Worm (Caenorhabditis elegans): ENCODE measurements around the gene clip-1.

Gene clip-1

DNA sequence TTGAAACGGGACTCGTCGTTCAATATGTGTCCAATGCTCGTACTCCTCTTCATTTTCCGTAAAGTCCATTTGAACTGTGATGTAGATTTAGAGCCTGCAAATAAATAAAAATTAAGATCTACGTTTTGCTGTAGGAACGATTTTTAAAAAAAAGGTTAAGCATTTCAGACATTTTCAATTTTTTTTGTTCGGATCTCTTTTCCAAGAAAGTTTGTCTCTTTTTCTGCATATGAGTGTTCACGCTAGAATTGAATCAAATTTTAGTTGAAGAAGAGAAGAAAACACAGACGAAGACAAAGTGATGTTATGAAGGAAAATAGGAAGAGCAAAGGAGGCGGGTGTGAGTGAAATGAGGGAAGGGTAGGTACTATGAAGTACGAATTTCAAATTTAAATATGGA lies 53.5 kb downstream of the clip-1 start, which contains the start of gene npr-29:
Gene npr-29 (minus strand): TSS at position 101 of the 400 bp plus-strand sequence.
- TF ChIP-seq sem-2 (GFP tag; optimal IDR thresholded peaks at IDR 0.05) (no peak), cnd-1 (tag; optimal IDR thresholded peaks at IDR 0.05) (no peak), blmp-1 (tag; optimal IDR thresholded peaks at IDR 0.05) (no peak), snpc-4 (tag; optimal IDR thresholded peaks at IDR 0.05) (no peak), nhr-12 (tag; optimal IDR thresholded peaks at IDR 0.05) (no peak), nhr-28 (tag; optimal IDR thresholded peaks at IDR 0.05) (no peak), nhr-2 (tag; optimal IDR thresholded peaks at IDR 0.05) (no peak), nhr-76 (tag; optimal IDR thresholded peaks at IDR 0.05) (no peak), lin-13 (tag; optimal IDR thresholded peaks at IDR 0.05) (no peak), unc-62 (GFP tag; optimal IDR thresholded peaks at IDR 0.05) (no peak), elt-3 (tag; optimal IDR thresholded peaks at IDR 0.05) (no peak), ztf-11 (tag; optimal IDR thresholded peaks at IDR 0.05) (no peak)
